Worm (Caenorhabditis elegans) whole organism, young adult: ENCODE results near the gene C46C2.2.
"Not testable (repeated sequence)": the region's sequence is repeated elsewhere in the genome, so short reads cannot be mapped to it uniquely, and the experiment has no call there.

ENCODE experiments used
- F33H1.4 ChIP-seq: fragments of 200-800 bp; sonication (Bioruptor generic); IDR thresholded peaks from 2 replicates; pipeline ENCODE4 v1.3.6; 2022; ENCODE audit warnings: missing genetic modification reagents, missing genetic modification characterization, missing compliant biosample characterization
- F39B2.1 ChIP-seq: fragments of 200-800 bp; sonication (Bioruptor generic); IDR thresholded peaks from 2 replicates; pipeline ENCODE4 v1.3.6; 2022; ENCODE audit warnings: missing genetic modification reagents, missing genetic modification characterization, missing compliant biosample characterization
- Y95B8A.8 ChIP-seq: fragments of 200-800 bp; sonication (Bioruptor generic); IDR thresholded peaks from 2 replicates; pipeline ENCODE4 v1.3.6; 2022; ENCODE audit warnings: missing genetic modification reagents, missing genetic modification characterization, missing compliant biosample characterization
- ama-1 ChIP-seq, 3 experiments: fragments of 150-350 bp in 1 of 3; sonication (generic microtip) in 2 of 3; optimal IDR thresholded peaks; 2 replicates each; lab custom pipeline; 2014 to 2018; ENCODE audit warnings: missing biosample characterization in 2 of 3, missing genetic modification characterization in 2 of 3, missing genetic modification reagents in 2 of 3
- aptf-3 ChIP-seq: fragments of 200-800 bp; sonication (Bioruptor generic); IDR thresholded peaks from 2 replicates; pipeline ENCODE4 v1.3.6; 2022; ENCODE audit warnings: missing genetic modification characterization, missing compliant biosample characterization
- ceh-27 ChIP-seq: fragments of 200-800 bp; sonication (Bioruptor generic); optimal IDR thresholded peaks from 2 replicates; lab custom pipeline; 2018; ENCODE audit warnings: mild to moderate bottlenecking, missing genetic modification characterization, moderate library complexity, missing compliant biosample characterization
- dpl-1 ChIP-seq: fragments of 150-350 bp; optimal IDR thresholded peaks from 2 replicates; lab custom pipeline; 2014; ENCODE audit warnings: missing biosample characterization, missing genetic modification reagents, missing genetic modification characterization
- efl-1 ChIP-seq: fragments of 150-350 bp; optimal IDR thresholded peaks from 2 replicates; lab custom pipeline; 2014; ENCODE audit warnings: missing biosample characterization, missing genetic modification reagents, missing genetic modification characterization
- ekl-4 ChIP-seq: fragments of 200-800 bp; sonication (Bioruptor generic); IDR thresholded peaks from 2 replicates; pipeline ENCODE4 v1.3.6; 2022; ENCODE audit warnings: missing genetic modification reagents, missing genetic modification characterization, missing compliant biosample characterization
- lin-35 ChIP-seq, 3 experiments: fragments of 150-350 bp in 2 of 3; sonication (generic microtip) in 1 of 3; optimal IDR thresholded peaks; 2 replicates each; lab custom pipeline; 2014 to 2018; ENCODE audit warnings: missing biosample characterization in 3 of 3, missing genetic modification characterization in 3 of 3, missing genetic modification reagents in 3 of 3
- repo-1 ChIP-seq: sonication (generic microtip); optimal IDR thresholded peaks from 2 replicates; lab custom pipeline; 2017; ENCODE audit warnings: mild to moderate bottlenecking, missing genetic modification characterization, missing compliant biosample characterization
- ztf-6 ChIP-seq: fragments of 200-800 bp; sonication (Bioruptor generic); IDR thresholded peaks from 2 replicates; pipeline ENCODE4 v1.3.6; 2022; ENCODE audit warnings: missing genetic modification reagents, missing genetic modification characterization, missing compliant biosample characterization

DNA sequence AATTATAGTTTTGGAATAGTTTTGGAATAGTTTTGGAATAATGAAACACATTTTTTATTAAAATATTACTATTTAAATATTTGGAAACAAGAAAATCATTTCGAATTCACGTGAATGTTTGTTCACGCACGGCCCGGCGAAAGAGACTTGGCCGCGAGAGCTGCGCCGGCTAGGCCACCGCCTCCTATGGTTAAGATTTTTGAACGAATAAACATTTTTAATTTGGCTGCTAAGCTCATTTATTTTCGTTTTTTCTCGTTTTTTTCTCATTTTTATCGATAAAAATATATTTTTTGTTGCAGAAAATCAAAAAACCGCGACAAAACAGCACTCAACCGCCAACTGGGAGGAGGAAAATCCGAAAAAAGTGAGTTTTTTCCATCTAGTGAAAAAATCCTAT is 23.0 kb upstream of the C46C2.2 start, which contains the start of gene C46C2.7:
- TF ChIP-seq ekl-4; ceh-27 (GFP tag; lab: Kevin White, UChicago); ztf-6 (GFP tag; lab: Robert Waterston, UW); F33H1.4; Y95B8A.8 (GFP tag; lab: Robert Waterston, UW); aptf-3 (GFP tag; lab: Robert Waterston, UW); F39B2.1 (GFP tag; lab: Robert Waterston, UW); repo-1 (tag; lab: Kevin White, UChicago); lin-35 (GFP tag; optimal IDR thresholded peaks at IDR 0.05; lab: Kevin White, UChicago); ama-1 (optimal IDR thresholded peaks at IDR 0.05; lab: Kevin White, UChicago); ama-1 (GFP tag; optimal IDR thresholded peaks at IDR 0.05; lab: Kevin White, UChicago); dpl-1; efl-1 (GFP tag; lab: Kevin White, UChicago): not testable (repeated sequence)
